Fruit fly (Drosophila melanogaster) whole organism, embryonic: ENCODE results near the gene msps.

Experiments used
- Asciz ChIP-seq: fragments of 200-800 bp; sonication (Bioruptor generic); optimal IDR thresholded peaks from 2 replicates; lab custom pipeline; 2017; ENCODE audit warnings: missing biosample characterization, mild to moderate bottlenecking, missing genetic modification characterization, missing genetic modification reagents
- C15 ChIP-seq: fragments of 200-800 bp; sonication (Bioruptor generic); IDR thresholded peaks from 3 replicates; pipeline ENCODE4 v1.3.6; 2022; ENCODE audit warnings: missing biosample characterization, missing genetic modification characterization
- CG10366 ChIP-seq: fragments of 200-800 bp; sonication (Bioruptor generic); IDR thresholded peaks from 2 replicates; pipeline ENCODE4 v1.3.6; 2022; ENCODE audit warnings: missing biosample characterization, missing genetic modification characterization
- CG10565 ChIP-seq: fragments of 200-800 bp; sonication (Bioruptor generic); optimal IDR thresholded peaks from 3 replicates; lab custom pipeline; 2016; ENCODE audit warnings: missing biosample characterization, mild to moderate bottlenecking, missing genetic modification characterization
- CG12391 ChIP-seq: fragments of 200-800 bp; sonication (Bioruptor generic); optimal IDR thresholded peaks from 3 replicates; lab custom pipeline; 2018; ENCODE audit warnings: missing biosample characterization, mild to moderate bottlenecking, missing genetic modification characterization, moderate library complexity
- CG13287 ChIP-seq: fragments of 200-800 bp; sonication (Bioruptor generic); IDR thresholded peaks from 2 replicates; pipeline ENCODE4 v1.3.6; 2022; ENCODE audit warnings: missing biosample characterization, missing genetic modification characterization; ENCODE audit not compliant: partially characterized antibody
- CG16813 ChIP-seq: fragments of 200-800 bp; sonication (Bioruptor generic); IDR thresholded peaks from 3 replicates; pipeline ENCODE4 v1.3.6; 2022; ENCODE audit warnings: missing biosample characterization, missing genetic modification characterization; ENCODE audit not compliant: partially characterized antibody
- CG18262 ChIP-seq: fragments of 200-800 bp; optimal IDR thresholded peaks from 3 replicates; lab custom pipeline; 2019; ENCODE audit warnings: missing biosample characterization, mild to moderate bottlenecking, missing genetic modification characterization, moderate library complexity
- CG2120 ChIP-seq: fragments of 200-800 bp; sonication (Bioruptor generic); optimal IDR thresholded peaks from 3 replicates; lab custom pipeline; 2016; ENCODE audit warnings: missing biosample characterization, missing genetic modification characterization
- CG2199 ChIP-seq: fragments of 200-800 bp; sonication (Bioruptor generic); IDR thresholded peaks from 3 replicates; pipeline ENCODE4 v1.3.6; 2022; ENCODE audit warnings: missing biosample characterization, missing genetic modification characterization
- CG2712 ChIP-seq: fragments of 200-800 bp; optimal IDR thresholded peaks from 3 replicates; lab custom pipeline; 2019; ENCODE audit warnings: missing biosample characterization, mild to moderate bottlenecking, missing genetic modification characterization, moderate library complexity
- CG30403 ChIP-seq: fragments of 200-800 bp; sonication (Bioruptor generic); optimal IDR thresholded peaks from 3 replicates; lab custom pipeline; 2016; ENCODE audit warnings: missing biosample characterization, missing genetic modification characterization
- CG34224 ChIP-seq: fragments of 200-800 bp; sonication (Bioruptor generic); IDR thresholded peaks from 3 replicates; pipeline ENCODE4 v1.3.6; 2022; ENCODE audit warnings: missing biosample characterization, missing genetic modification characterization; ENCODE audit not compliant: partially characterized antibody
- CG6791 ChIP-seq: fragments of 200-800 bp; sonication (Bioruptor generic); IDR thresholded peaks from 3 replicates; pipeline ENCODE4 v1.3.6; 2022; ENCODE audit warnings: missing biosample characterization, missing genetic modification characterization; ENCODE audit not compliant: partially characterized antibody
- CG7786 ChIP-seq: fragments of 200-800 bp; sonication (Bioruptor generic); optimal IDR thresholded peaks from 2 replicates; lab custom pipeline; 2016; ENCODE audit warnings: missing biosample characterization, missing genetic modification characterization
- CG8359 ChIP-seq: fragments of 200-800 bp; sonication (Bioruptor generic); optimal IDR thresholded peaks from 2 replicates; lab custom pipeline; 2017; ENCODE audit warnings: missing biosample characterization, mild to moderate bottlenecking, missing genetic modification characterization, borderline replicate concordance
- Dfd ChIP-seq, 2 experiments: fragments of >200 bp; optimal IDR thresholded peaks; 2 replicates each; lab custom pipeline; 2017; ENCODE audit warnings: missing biosample characterization in 2 of 2, missing genetic modification characterization in 2 of 2
- E2f1 ChIP-seq: fragments of 200-800 bp; sonication (Bioruptor generic); IDR thresholded peaks from 2 replicates; pipeline ENCODE4 v1.3.6; 2022; ENCODE audit warnings: missing biosample characterization, missing genetic modification characterization
- Ets97D ChIP-seq: fragments of 200-800 bp; sonication (Bioruptor generic); optimal IDR thresholded peaks from 3 replicates; lab custom pipeline; 2016; ENCODE audit warnings: missing biosample characterization, missing genetic modification characterization
- HmgZ ChIP-seq: fragments of 200-800 bp; sonication (Bioruptor generic); optimal IDR thresholded peaks from 2 replicates; lab custom pipeline; 2018; ENCODE audit warnings: missing biosample characterization, mild to moderate bottlenecking, missing genetic modification characterization
- Hmr ChIP-seq: fragments of 200-800 bp; sonication (Bioruptor generic); optimal IDR thresholded peaks from 3 replicates; lab custom pipeline; 2017; ENCODE audit warnings: mild to moderate bottlenecking, missing biosample characterization, missing genetic modification reagents, missing genetic modification characterization
- Hr51 ChIP-seq, 2 experiments: fragments of 200-800 bp; sonication (Bioruptor generic); optimal IDR thresholded peaks; 2 replicates in 1 of 2; 3 replicates in 1 of 2; lab custom pipeline; 2016 to 2018; ENCODE audit warnings: missing biosample characterization in 2 of 2, missing genetic modification characterization in 2 of 2, mild to moderate bottlenecking in 1 of 2, moderate library complexity in 1 of 2
- Lhr ChIP-seq: fragments of 200-800 bp; sonication (Bioruptor generic); optimal IDR thresholded peaks from 3 replicates; lab custom pipeline; 2017; ENCODE audit warnings: mild to moderate bottlenecking, missing biosample characterization, missing genetic modification reagents, missing genetic modification characterization
- Med ChIP-seq: fragments of 200-800 bp; sonication (Bioruptor generic); peaks from one replicate; lab custom pipeline; 2016; ENCODE audit warnings: missing biosample characterization, missing genetic modification characterization, mild to moderate bottlenecking, inconsistent platforms, moderate library complexity
- NFAT ChIP-seq: fragments of 200-800 bp; sonication (Bioruptor generic); IDR thresholded peaks from 2 replicates; pipeline ENCODE4 v1.3.6; 2022; ENCODE audit warnings: missing biosample characterization, missing genetic modification characterization
- Pdp1 ChIP-seq, 2 experiments: fragments of 200-800 bp; sonication (Bioruptor generic); optimal IDR thresholded peaks; 3 replicates each; lab custom pipeline; 2016; ENCODE audit warnings: missing biosample characterization in 2 of 2, missing genetic modification characterization in 2 of 2, mild to moderate bottlenecking in 1 of 2, moderate library complexity in 1 of 2
- Scr ChIP-seq: fragments of 200-800 bp; sonication (Bioruptor generic); IDR thresholded peaks from 2 replicates; pipeline ENCODE4 v1.3.6; 2022; ENCODE audit warnings: missing biosample characterization, missing genetic modification characterization; ENCODE audit not compliant: partially characterized antibody
- Xrp1 ChIP-seq: fragments of 200-800 bp; sonication (Bioruptor generic); IDR thresholded peaks from 2 replicates; pipeline ENCODE4 v1.3.6; 2022; ENCODE audit warnings: missing biosample characterization, missing genetic modification characterization
- ap ChIP-seq: fragments of 200-800 bp; sonication (Bioruptor generic); IDR thresholded peaks from 2 replicates; pipeline ENCODE4 v1.3.6; 2022; ENCODE audit warnings: missing biosample characterization, missing genetic modification characterization
- bsh ChIP-seq, 2 experiments: fragments of 200-800 bp; sonication (Bioruptor generic); optimal IDR thresholded peaks; 2 replicates each; lab custom pipeline; 2017 to 2018; ENCODE audit warnings: mild to moderate bottlenecking in 2 of 2, missing biosample characterization in 2 of 2, missing genetic modification characterization in 2 of 2, moderate library complexity in 1 of 2
- chinmo ChIP-seq: fragments of 200-800 bp; sonication (Bioruptor generic); IDR thresholded peaks from 4 replicates; pipeline ENCODE4 v1.3.6; 2022; ENCODE audit warnings: missing biosample characterization, missing genetic modification characterization; ENCODE audit not compliant: partially characterized antibody
- exex ChIP-seq: fragments of 200-800 bp; sonication (Bioruptor generic); optimal IDR thresholded peaks from 4 replicates; lab custom pipeline; 2018; ENCODE audit warnings: missing biosample characterization, mild to moderate bottlenecking, missing genetic modification characterization, moderate library complexity
- ftz-f1 ChIP-seq: fragments of 200-800 bp; sonication (Bioruptor generic); optimal IDR thresholded peaks from 2 replicates; lab custom pipeline; 2016; ENCODE audit warnings: missing biosample characterization, missing genetic modification characterization
- gce ChIP-seq: fragments of 200-800 bp; sonication (Bioruptor generic); IDR thresholded peaks from 3 replicates; pipeline ENCODE4 v1.3.6; 2022; ENCODE audit warnings: missing biosample characterization, missing genetic modification characterization
- grau ChIP-seq: fragments of 200-800 bp; optimal IDR thresholded peaks from 3 replicates; lab custom pipeline; 2019; ENCODE audit warnings: missing biosample characterization, mild to moderate bottlenecking, missing genetic modification characterization, moderate library complexity
- grn ChIP-seq: fragments of 200-800 bp; sonication (Bioruptor generic); optimal IDR thresholded peaks from 3 replicates; lab custom pipeline; 2017; ENCODE audit warnings: missing biosample characterization, missing genetic modification characterization
- gt ChIP-seq: fragments of 200-800 bp; sonication (Bioruptor generic); IDR thresholded peaks from 2 replicates; pipeline ENCODE4 v1.3.6; 2022; ENCODE audit warnings: missing biosample characterization, missing genetic modification characterization
- insv ChIP-seq, 2 experiments: fragments of 200-800 bp; sonication (Bioruptor generic); optimal IDR thresholded peaks; 3 replicates each; lab custom pipeline; 2016 to 2018; ENCODE audit warnings: missing biosample characterization in 2 of 2, missing genetic modification characterization in 2 of 2
- inv ChIP-seq: fragments of 200-800 bp; sonication (Bioruptor generic); IDR thresholded peaks from 2 replicates; pipeline ENCODE4 v1.3.6; 2022; ENCODE audit warnings: missing biosample characterization, missing genetic modification characterization; ENCODE audit not compliant: partially characterized antibody
- lmd ChIP-seq: fragments of 200-800 bp; sonication (Bioruptor generic); IDR thresholded peaks from 2 replicates; pipeline ENCODE4 v1.3.6; 2022; ENCODE audit warnings: missing biosample characterization, missing genetic modification characterization
- otp ChIP-seq: fragments of 200-800 bp; sonication (Bioruptor generic); IDR thresholded peaks from 3 replicates; pipeline ENCODE4, ENCODE4 v1.3.6; 2022; ENCODE audit warnings: missing biosample characterization, missing genetic modification characterization
- salm ChIP-seq: fragments of 200-800 bp; sonication (Bioruptor generic); optimal IDR thresholded peaks from 2 replicates; lab custom pipeline; 2018; ENCODE audit warnings: missing biosample characterization, mild to moderate bottlenecking, missing genetic modification characterization
- scrt ChIP-seq: fragments of 200-800 bp; sonication (Bioruptor generic); optimal IDR thresholded peaks from 2 replicates; lab custom pipeline; 2018; ENCODE audit warnings: missing biosample characterization, mild to moderate bottlenecking, missing genetic modification characterization, moderate library complexity
- sqz ChIP-seq: fragments of 200-800 bp; sonication (Bioruptor generic); optimal IDR thresholded peaks from 3 replicates; lab custom pipeline; 2018; ENCODE audit warnings: missing biosample characterization, mild to moderate bottlenecking, missing genetic modification characterization
- stwl ChIP-seq: fragments of 200-800 bp; sonication (Bioruptor generic); optimal IDR thresholded peaks from 3 replicates; lab custom pipeline; 2018; ENCODE audit warnings: missing biosample characterization, mild to moderate bottlenecking, missing genetic modification characterization, moderate library complexity
- z ChIP-seq: fragments of 200-800 bp; sonication (Bioruptor generic); IDR thresholded peaks from 3 replicates; pipeline ENCODE4 v1.3.6; 2022; ENCODE audit warnings: missing biosample characterization, missing genetic modification characterization
- zen2 ChIP-seq: fragments of 200-800 bp; sonication (Bioruptor generic); IDR thresholded peaks from 3 replicates; pipeline ENCODE4 v1.3.6; 2022; ENCODE audit warnings: missing biosample characterization, missing genetic modification characterization; ENCODE audit not compliant: partially characterized antibody
- zfh2 ChIP-seq: fragments of 200-800 bp; sonication (Bioruptor generic); optimal IDR thresholded peaks from 2 replicates; lab custom pipeline; 2016; ENCODE audit warnings: missing biosample characterization, missing genetic modification characterization

The msps gene

dm6 chr3R:16004015-16004414, 46.6 kb upstream of the msps start (continued):
- peak; percentile 100 for TF ChIP-seq stwl (tag; lab: Kevin White, UChicago)
- peak; percentile 32 for TF ChIP-seq ftz-f1 (GFP tag; lab: Kevin White, UChicago)
- TF ChIP-seq CG30403 (GFP tag; lab: Kevin White, UChicago): no peak
- peak; percentile 3 for TF ChIP-seq grau (tag; lab: Kevin White, UChicago)
- no peak for TF ChIP-seq salm
- no peak for TF ChIP-seq zfh2 (GFP tag; lab: Kevin White, UChicago)
- no peak for TF ChIP-seq lmd (GFP tag; lab: Robert Waterston, UW)
- TF ChIP-seq CG2712 (tag; lab: Kevin White, UChicago): peak; percentile 44
- peak; percentile 93 for TF ChIP-seq CG13287 (GFP tag; lab: Robert Waterston, UW)
- peak; percentile 77 for TF ChIP-seq Med (GFP tag; lab: Kevin White, UChicago)
- TF ChIP-seq CG12391 (tag; lab: Kevin White, UChicago): peak; percentile 13
- peak; percentile 68 for TF ChIP-seq Ets97D (GFP tag; lab: Kevin White, UChicago)
- peak; percentile 40 for TF ChIP-seq HmgZ (tag; lab: Kevin White, UChicago)
- peak; percentile 68 for TF ChIP-seq CG16813 (GFP tag; lab: Robert Waterston, UW)
- no peak for TF ChIP-seq z
- peak; percentile 67 for TF ChIP-seq Xrp1 (GFP tag; lab: Robert Waterston, UW)
- TF ChIP-seq CG8359 (GFP tag; lab: Kevin White, UChicago): peak; percentile 63
- TF ChIP-seq Pdp1 (GFP tag; optimal IDR thresholded peaks at IDR 0.05; lab: Kevin White, UChicago): peak in 1 of 2 experiments; percentile 33
- no peak for TF ChIP-seq gt
- no peak for TF ChIP-seq grn
- no peak for TF ChIP-seq inv (GFP tag; lab: Robert Waterston, UW)
- peak; percentile 81 for TF ChIP-seq CG2199 (GFP tag; lab: Robert Waterston, UW)
- TF ChIP-seq sqz (GFP tag; lab: Kevin White, UChicago): peak; percentile 36
- peak; percentile 36 for TF ChIP-seq CG18262 (tag; lab: Kevin White, UChicago)
- TF ChIP-seq Scr (GFP tag; lab: Robert Waterston, UW): peak; percentile 53
- TF ChIP-seq CG6791 (GFP tag; lab: Robert Waterston, UW): peak; percentile 83
- TF ChIP-seq zen2 (GFP tag; lab: Robert Waterston, UW): peak; percentile 78
- peak; percentile 73 for TF ChIP-seq Lhr (GFP tag; lab: Kevin White, UChicago)
- peak in 1 of 2 experiments; percentile 6 for TF ChIP-seq bsh (GFP tag; optimal IDR thresholded peaks at IDR 0.05; lab: Kevin White, UChicago)
- peak; percentile 43; the same call in 2 of the 4 replicates for TF ChIP-seq chinmo (GFP tag; lab: Robert Waterston, UW)
- TF ChIP-seq CG2120 (GFP tag; lab: Kevin White, UChicago): peak; percentile 8
- TF ChIP-seq CG7786 (GFP tag; lab: Kevin White, UChicago): no peak
- peak; percentile 10 for TF ChIP-seq Hmr

- peak in 1 of 2 experiments; percentile 6 for TF ChIP-seq insv (GFP tag; optimal IDR thresholded peaks at IDR 0.05; lab: Kevin White, UChicago)
- TF ChIP-seq CG10366 (GFP tag; lab: Robert Waterston, UW): no peak
- no peak for TF ChIP-seq ap (GFP tag; lab: Robert Waterston, UW)
- peak; percentile 37 for TF ChIP-seq Asciz
- TF ChIP-seq E2f1 (GFP tag; lab: Robert Waterston, UW): no peak
- no peak for TF ChIP-seq CG10565 (GFP tag; lab: Kevin White, UChicago)
- no peak for TF ChIP-seq gce (GFP tag; lab: Robert Waterston, UW)
- no peak for TF ChIP-seq otp
- TF ChIP-seq scrt: peak; percentile 12
- no peak for TF ChIP-seq C15 (GFP tag; lab: Robert Waterston, UW)
- peak in 1 of 2 experiments; percentile 67 for TF ChIP-seq Pdp1 (GFP tag; optimal IDR thresholded peaks at IDR 0.05; lab: Kevin White, UChicago)
- TF ChIP-seq exex (tag; lab: Kevin White, UChicago): peak; percentile 87
- TF ChIP-seq CG34224: 0 out of 3 replicates have a peak, but pooled peaks have one; percentile 8
- TF ChIP-seq Dfd (GFP tag; optimal IDR thresholded peaks at IDR 0.05; lab: Kevin White, UChicago): no peak
- TF ChIP-seq NFAT (GFP tag; lab: Robert Waterston, UW): no peak
- TF ChIP-seq Hr51 (GFP tag; optimal IDR thresholded peaks at IDR 0.05; lab: Kevin White, UChicago): no peak
- peak; percentile 85 for TF ChIP-seq Med (GFP tag; lab: Kevin White, UChicago)
Measured at dm6 chr3R:16004691-16005474, 45.7 kb upstream of the msps start.
